Worm (Caenorhabditis elegans): Measurements from ENCODE around the gene T12G3.4.

Gene T12G3.4

DNA sequence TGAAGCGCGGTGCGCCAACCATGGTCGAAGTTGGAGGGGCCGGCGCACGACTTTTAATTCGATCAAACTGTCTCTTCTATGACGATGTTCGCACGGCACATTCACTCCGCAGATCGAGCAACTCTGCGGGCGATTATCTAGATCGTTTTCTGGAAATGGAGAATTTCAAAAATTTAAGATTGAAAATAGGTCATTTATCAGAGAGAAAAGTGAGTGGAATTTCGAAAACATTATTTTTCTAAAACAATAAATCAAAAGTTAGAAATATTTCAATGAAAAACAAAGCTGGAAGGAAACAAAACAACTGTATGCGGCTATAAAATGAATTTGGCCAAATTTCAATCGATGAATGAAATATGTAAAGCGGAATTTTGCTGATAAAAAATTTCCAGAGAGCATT, 37.2 kb upstream of the T12G3.4 start, which contains the start of the genes ZK617.26 and unc-22:
TSS of gene ZK617.26 (minus strand) at position 101 of the 400 bp plus-strand sequence.
TSS of gene unc-22 (minus strand) at position 149 of the 400 bp plus-strand sequence.
- no peak for TF ChIP-seq ztf-25 (GFP tag; IDR thresholded peaks at IDR 0.05)
- TF ChIP-seq nhr-179 (tag; optimal IDR thresholded peaks at IDR 0.05), result no peak
- no peak for TF ChIP-seq chd-7 (tag; optimal IDR thresholded peaks at IDR 0.05)
- TF ChIP-seq ceh-40 (GFP tag; IDR thresholded peaks at IDR 0.05), result no peak
- no peak for TF ChIP-seq F10E7.11 (tag; optimal IDR thresholded peaks at IDR 0.05)
- TF ChIP-seq cebp-1 (GFP tag; IDR thresholded peaks at IDR 0.05), result no peak
- no peak for TF ChIP-seq cebp-1 (tag; optimal IDR thresholded peaks at IDR 0.05)
- no peak for TF ChIP-seq sdz-38 (tag; optimal IDR thresholded peaks at IDR 0.05)
- TF ChIP-seq efl-1 (GFP tag; optimal IDR thresholded peaks at IDR 0.05), result no peak
- TF ChIP-seq attf-3 (GFP tag; conservative IDR thresholded peaks at IDR 0.05), result no peak
- TF ChIP-seq dpl-1 (GFP tag; optimal IDR thresholded peaks at IDR 0.05), result no peak
- TF ChIP-seq aptf-2 (GFP tag; conservative IDR thresholded peaks at IDR 0.05), result no peak
- TF ChIP-seq rcor-1 (GFP tag; IDR thresholded peaks at IDR 0.05), result no peak
- no peak for TF ChIP-seq F49E8.2 (tag; optimal IDR thresholded peaks at IDR 0.05; ENCODE audit: insufficient read depth)
- no peak for TF ChIP-seq ztf-6 (GFP tag; IDR thresholded peaks at IDR 0.05)

DNA sequence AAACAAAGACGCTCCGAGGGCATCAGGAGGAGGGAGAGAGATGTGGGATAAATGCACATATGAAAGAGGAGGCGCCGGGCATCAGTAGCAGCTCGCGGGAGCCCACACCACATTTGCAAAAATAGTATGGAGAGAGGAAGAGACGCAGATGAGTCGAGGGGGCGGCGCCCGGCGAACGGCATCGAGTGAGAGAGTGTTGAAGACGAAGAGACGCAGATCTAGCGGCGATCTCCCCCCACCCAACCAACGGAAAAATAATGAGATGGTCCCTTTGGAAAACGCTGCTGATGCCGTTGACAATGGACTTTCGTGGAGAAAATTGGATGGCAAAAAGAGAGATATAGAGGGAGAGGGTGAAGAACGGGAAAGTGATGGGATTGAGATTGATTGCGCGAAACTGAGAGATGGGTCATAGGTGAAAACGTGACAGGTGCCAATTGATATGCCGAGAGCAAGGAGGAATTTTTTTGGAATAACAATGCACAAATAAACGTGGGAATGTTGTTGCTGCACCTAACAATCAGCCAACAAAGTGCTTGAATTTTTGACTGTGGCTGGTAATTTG, 35.5 kb upstream of the T12G3.4 start:
- TF ChIP-seq zim-3 (tag; optimal IDR thresholded peaks at IDR 0.05) (no peak), hmg-1.2 (GFP tag; IDR thresholded peaks at IDR 0.05) (peak; percentile 85), dox-1 (GFP tag; IDR thresholded peaks at IDR 0.05) (no peak), ekl-4 (GFP tag; IDR thresholded peaks at IDR 0.05) (no peak), tlf-1 (GFP tag; optimal IDR thresholded peaks at IDR 0.05) (no peak), nhr-80 (tag; optimal IDR thresholded peaks at IDR 0.05) (no peak), hlh-12 (tag; optimal IDR thresholded peaks at IDR 0.05) (no peak), madf-10 (tag; optimal IDR thresholded peaks at IDR 0.05) (no peak), somi-1 (GFP tag; optimal IDR thresholded peaks at IDR 0.05) (no peak), lin-26 (GFP tag; IDR thresholded peaks at IDR 0.05) (no peak), zfh-2 (GFP tag; conservative IDR thresholded peaks at IDR 0.05) (peak; percentile 93), tbx-9 (tag; optimal IDR thresholded peaks at IDR 0.05; ENCODE audit: borderline replicate concordance) (no peak), die-1 (tag; optimal IDR thresholded peaks at IDR 0.05) (no peak), B0261.1 (tag; optimal IDR thresholded peaks at IDR 0.05) (no peak), let-526 (GFP tag; IDR thresholded peaks at IDR 0.05) (no peak), pha-4 (tag; optimal IDR thresholded peaks at IDR 0.05) (no peak), T07F8.4 (tag; optimal IDR thresholded peaks at IDR 0.05) (no peak), B0019.2 (GFP tag; conservative IDR thresholded peaks at IDR 0.05) (no peak), ets-4 (GFP tag; optimal IDR thresholded peaks at IDR 0.05) (no peak), K12H6.12 (tag; optimal IDR thresholded peaks at IDR 0.05) (peak; percentile 4), ccch-3 (GFP tag; optimal IDR thresholded peaks at IDR 0.05) (no peak), F57A8.1 (GFP tag; optimal IDR thresholded peaks at IDR 0.05) (no peak), dpff-1 (tag; optimal IDR thresholded peaks at IDR 0.05) (no peak)

DNA sequence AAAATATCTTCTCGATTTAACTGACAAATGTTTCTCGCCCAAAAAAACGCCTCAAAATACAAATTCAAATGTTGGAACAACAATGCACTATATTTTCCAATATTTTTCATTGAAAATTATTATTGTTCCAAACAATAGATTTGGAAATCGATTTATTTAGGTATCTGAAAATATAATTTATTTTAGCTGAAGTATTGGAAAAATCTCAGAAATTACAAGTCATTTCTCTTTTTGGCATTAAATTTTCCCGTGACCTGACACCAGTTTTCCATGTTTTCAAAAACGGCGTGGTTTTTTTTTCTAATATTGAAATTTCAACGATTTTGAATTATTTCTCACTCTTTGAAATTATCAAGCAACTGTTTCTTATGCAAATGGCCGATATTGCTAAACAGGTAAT, 34.9 kb upstream of the T12G3.4 start, which contains the start of gene spe-17:
TSS of gene spe-17 (plus strand) at position 301 of the 400 bp plus-strand sequence.
- TF ChIP-seq nhr-27 (tag; optimal IDR thresholded peaks at IDR 0.05) (no peak), tbp1 (GFP tag; optimal IDR thresholded peaks at IDR 0.05) (no peak), sea-2 (GFP tag; IDR thresholded peaks at IDR 0.05) (no peak), madf-3 (GFP tag; IDR thresholded peaks at IDR 0.05) (no peak), Y79H2A.3 (GFP tag; conservative IDR thresholded peaks at IDR 0.05) (no peak), akir-1 (GFP tag; optimal IDR thresholded peaks at IDR 0.05) (no peak), ztf-22 (GFP tag; optimal IDR thresholded peaks at IDR 0.05) (no peak), attf-6 (GFP tag; IDR thresholded peaks at IDR 0.05) (no peak), B0336.3 (GFP tag; IDR thresholded peaks at IDR 0.05) (no peak), egrh-3 (GFP tag; IDR thresholded peaks at IDR 0.05) (no peak), sptf-2 (GFP tag; optimal IDR thresholded peaks at IDR 0.05) (no peak), F22D6.2 (tag; optimal IDR thresholded peaks at IDR 0.05) (no peak)
